Worm (Caenorhabditis elegans): ENCODE measurements around the gene Y53F4B.51.
A peak's percentile ranks its signal among the peaks of the same experiment; 100 is the strongest.

Y53F4B.51 gene

DNA sequence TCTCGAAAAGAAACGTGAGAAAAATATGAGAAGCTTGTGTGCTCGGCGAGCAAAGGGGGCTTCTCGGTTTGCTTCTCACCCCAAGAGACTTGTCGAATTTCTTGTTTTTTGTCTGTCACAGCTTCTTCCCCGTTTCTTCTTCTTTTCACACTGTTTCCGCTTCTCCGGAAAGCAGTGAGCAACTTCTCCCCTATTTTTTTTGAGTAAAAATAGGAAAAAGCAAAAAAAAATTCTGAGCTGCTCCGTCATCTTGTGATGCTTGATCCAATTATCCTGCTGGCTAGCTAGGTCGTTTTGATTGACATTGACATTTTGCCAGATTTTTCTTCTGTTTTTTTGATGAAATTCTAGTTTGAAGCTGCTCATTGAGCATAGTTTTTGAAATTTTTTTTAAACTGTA is at the start of gene Y53F4B.51:
Y53F4B.51 (minus strand) TSS at position 63 of the 400 bp plus-strand sequence.
- no peak for TF ChIP-seq T22C8.4 (GFP tag; IDR thresholded peaks at IDR 0.05)
- TF ChIP-seq ref-1 (GFP tag; conservative IDR thresholded peaks at IDR 0.05) = no peak
- no peak for TF ChIP-seq cog-1 (tag; optimal IDR thresholded peaks at IDR 0.05)
- no peak for TF ChIP-seq ztf-23 (GFP tag; IDR thresholded peaks at IDR 0.05)
- TF ChIP-seq klf-2 (GFP tag; conservative IDR thresholded peaks at IDR 0.05) = no peak
- TF ChIP-seq med-1 (GFP tag; optimal IDR thresholded peaks at IDR 0.05; ENCODE audit: insufficient read depth) = no peak
- no peak for TF ChIP-seq flt-1 (GFP tag; IDR thresholded peaks at IDR 0.05)
- no peak for TF ChIP-seq ztf-29 (GFP tag; IDR thresholded peaks at IDR 0.05)
- no peak for TF ChIP-seq tab-1 (GFP tag; IDR thresholded peaks at IDR 0.05)

- TF ChIP-seq cog-1 (tag; optimal IDR thresholded peaks at IDR 0.05) (no peak), ref-1 (GFP tag; conservative IDR thresholded peaks at IDR 0.05) (no peak), med-1 (GFP tag; optimal IDR thresholded peaks at IDR 0.05; ENCODE audit: insufficient read depth) (no peak), ztf-23 (GFP tag; IDR thresholded peaks at IDR 0.05) (no peak), flt-1 (GFP tag; IDR thresholded peaks at IDR 0.05) (no peak), T22C8.4 (GFP tag; IDR thresholded peaks at IDR 0.05) (no peak), tab-1 (GFP tag; IDR thresholded peaks at IDR 0.05) (0 out of 2 replicates have a peak, but pooled peaks have one; percentile 33)
These were observed 44.0 kb upstream of the Y53F4B.51 start, which contains the start of gene Y53F4B.17 for ce11 chrII:15058282-15058681. Gene Y53F4B.17 (plus strand): TSS chrII:15058656.

DNA sequence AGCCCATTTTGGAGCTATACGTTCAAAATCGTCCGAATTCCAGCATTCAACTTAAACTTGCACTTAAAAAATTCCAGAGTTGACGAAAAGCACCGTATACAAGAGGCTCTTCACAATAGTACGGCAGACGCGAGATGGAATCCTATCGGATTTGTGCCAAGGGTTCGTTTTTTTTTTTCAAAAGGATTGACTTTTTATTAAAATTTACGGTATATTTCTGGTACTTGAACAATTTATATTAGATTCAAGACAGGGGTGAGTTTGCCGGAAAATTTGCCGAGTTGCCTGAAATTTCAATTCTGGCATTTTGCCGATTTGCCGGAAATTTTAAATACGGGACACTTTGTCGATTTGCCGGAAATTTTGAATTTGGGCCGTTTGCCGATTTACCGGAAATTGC is 28.1 kb upstream of the Y53F4B.51 start:
- TF ChIP-seq klf-2 (GFP tag; conservative IDR thresholded peaks at IDR 0.05) (no peak), ztf-23 (GFP tag; IDR thresholded peaks at IDR 0.05) (no peak), T22C8.4 (GFP tag; IDR thresholded peaks at IDR 0.05) (no peak), tab-1 (GFP tag; IDR thresholded peaks at IDR 0.05) (no peak), cog-1 (tag; optimal IDR thresholded peaks at IDR 0.05) (no peak), ref-1 (GFP tag; conservative IDR thresholded peaks at IDR 0.05) (no peak), flt-1 (GFP tag; IDR thresholded peaks at IDR 0.05) (no peak), ztf-29 (GFP tag; IDR thresholded peaks at IDR 0.05) (no peak), med-1 (GFP tag; optimal IDR thresholded peaks at IDR 0.05; ENCODE audit: insufficient read depth) (no peak)

- no peak for TF ChIP-seq flt-1 (GFP tag; IDR thresholded peaks at IDR 0.05)
- no peak for TF ChIP-seq cog-1 (tag; optimal IDR thresholded peaks at IDR 0.05)
- no peak for TF ChIP-seq ztf-23 (GFP tag; IDR thresholded peaks at IDR 0.05)
- no peak for TF ChIP-seq ref-1 (GFP tag; conservative IDR thresholded peaks at IDR 0.05)
- no peak for TF ChIP-seq klf-2 (GFP tag; conservative IDR thresholded peaks at IDR 0.05)
- no peak for TF ChIP-seq ztf-29 (GFP tag; IDR thresholded peaks at IDR 0.05)
- TF ChIP-seq T22C8.4 (GFP tag; IDR thresholded peaks at IDR 0.05) = no peak
- TF ChIP-seq tab-1 (GFP tag; IDR thresholded peaks at IDR 0.05) = no peak
- TF ChIP-seq med-1 (GFP tag; optimal IDR thresholded peaks at IDR 0.05; ENCODE audit: insufficient read depth) = no peak
These were observed 24.9 kb upstream of the Y53F4B.51 start, which contains the start of gene trip-4 for ce11 chrII:15039104-15039503. Gene trip-4 (plus strand): TSS chrII:15039404.

DNA sequence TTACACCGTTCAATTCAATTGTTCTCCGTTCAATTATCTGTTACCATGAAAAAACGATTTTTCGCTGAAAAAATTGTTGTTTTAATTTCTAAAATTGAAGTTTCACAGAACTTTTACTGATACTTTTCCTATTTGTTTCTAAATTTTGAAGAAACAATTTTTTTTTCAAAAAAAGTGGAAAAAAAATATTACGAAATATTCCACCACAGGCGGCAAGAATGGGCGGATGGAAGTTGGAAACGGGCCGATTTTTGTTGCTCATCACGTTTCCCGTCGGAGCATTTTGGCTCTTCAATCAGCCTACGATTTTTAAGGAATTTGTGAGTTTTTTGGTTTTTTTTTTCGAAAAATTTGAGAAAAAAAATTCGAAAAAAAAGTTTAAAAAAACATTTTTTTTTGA is 23.5 kb upstream of the Y53F4B.51 start, which contains the start of gene Y53F4B.14:
Y53F4B.14 (plus strand) TSS at position 210 of the 400 bp plus-strand sequence.
- TF ChIP-seq ztf-29 (GFP tag; IDR thresholded peaks at IDR 0.05) (no peak), klf-2 (GFP tag; conservative IDR thresholded peaks at IDR 0.05) (no peak), tab-1 (GFP tag; IDR thresholded peaks at IDR 0.05) (no peak), cog-1 (tag; optimal IDR thresholded peaks at IDR 0.05) (no peak), ref-1 (GFP tag; conservative IDR thresholded peaks at IDR 0.05) (no peak), ztf-23 (GFP tag; IDR thresholded peaks at IDR 0.05) (no peak), T22C8.4 (GFP tag; IDR thresholded peaks at IDR 0.05) (no peak), flt-1 (GFP tag; IDR thresholded peaks at IDR 0.05) (no peak)

- TF ChIP-seq T22C8.4 (GFP tag; IDR thresholded peaks at IDR 0.05) (no peak), tab-1 (GFP tag; IDR thresholded peaks at IDR 0.05) (no peak), ztf-29 (GFP tag; IDR thresholded peaks at IDR 0.05) (no peak), cog-1 (tag; optimal IDR thresholded peaks at IDR 0.05) (no peak), ztf-23 (GFP tag; IDR thresholded peaks at IDR 0.05) (no peak), ref-1 (GFP tag; conservative IDR thresholded peaks at IDR 0.05) (no peak), med-1 (GFP tag; optimal IDR thresholded peaks at IDR 0.05; ENCODE audit: insufficient read depth) (no peak), klf-2 (GFP tag; conservative IDR thresholded peaks at IDR 0.05) (no peak), flt-1 (GFP tag; IDR thresholded peaks at IDR 0.05) (no peak)
These were observed 12.1 kb upstream of the Y53F4B.51 start for ce11 chrII:15026389-15026788.

DNA sequence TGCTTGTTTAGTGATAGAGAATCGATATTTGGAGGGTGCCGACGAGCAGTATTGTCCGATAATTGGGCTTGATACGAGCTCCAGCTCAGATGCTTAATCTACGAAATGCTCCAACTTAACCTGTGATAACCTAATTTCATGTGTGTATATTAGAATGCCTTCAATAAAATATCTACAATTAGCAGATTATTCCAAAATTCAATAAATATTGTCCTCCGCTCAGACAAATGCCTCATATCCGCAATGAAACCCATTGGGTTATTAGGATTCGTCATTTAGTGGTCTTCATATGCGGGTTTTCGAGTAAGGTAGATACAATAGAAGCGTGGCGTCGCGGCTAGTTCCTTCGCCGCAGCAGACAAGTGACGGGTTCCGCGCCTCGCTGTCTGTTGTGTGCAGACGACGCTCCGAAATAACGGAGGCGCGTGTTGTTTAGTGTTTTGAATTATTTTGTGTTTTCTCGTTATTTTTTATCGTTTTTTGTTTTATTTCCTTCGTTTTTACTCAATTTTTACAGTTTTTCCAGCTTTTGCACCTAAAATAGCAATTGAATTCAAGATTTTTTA is 11.4 kb upstream of the Y53F4B.51 start, which contains the start of gene cmtr-1:
cmtr-1 (plus strand) TSS at position 516 of the 566 bp plus-strand sequence.
- TF ChIP-seq flt-1 (GFP tag; IDR thresholded peaks at IDR 0.05) = peak; percentile 64; the same call in 1 of the 2 replicates
- TF ChIP-seq ztf-29 (GFP tag; IDR thresholded peaks at IDR 0.05) = no peak
- TF ChIP-seq tab-1 (GFP tag; IDR thresholded peaks at IDR 0.05) = no peak
- TF ChIP-seq cog-1 (tag; optimal IDR thresholded peaks at IDR 0.05) = peak; percentile 69
- TF ChIP-seq ztf-23 (GFP tag; IDR thresholded peaks at IDR 0.05) = peak; percentile 70; the same call in 1 of the 2 replicates
- TF ChIP-seq T22C8.4 (GFP tag; IDR thresholded peaks at IDR 0.05) = no peak

DNA sequence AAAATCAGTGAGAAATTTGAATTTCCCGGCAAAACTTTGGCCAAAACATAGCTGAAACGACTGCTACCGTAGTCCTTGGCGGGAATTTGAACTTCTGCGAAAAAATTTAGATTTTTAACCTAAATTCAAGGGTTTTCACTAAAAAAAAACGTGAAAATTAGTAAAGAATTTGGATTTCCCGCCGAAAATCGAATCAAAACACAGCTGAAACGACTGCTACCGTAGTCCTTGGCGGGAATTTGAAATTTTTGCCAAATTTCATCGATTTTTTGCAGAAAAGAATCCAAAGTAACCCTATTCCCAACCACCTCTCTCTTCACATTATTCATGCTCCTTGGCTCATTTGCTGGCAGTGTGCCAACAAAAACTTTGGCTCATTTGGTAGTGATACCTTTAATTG is 10.9 kb upstream of the Y53F4B.51 start:
- TF ChIP-seq cog-1 (tag; optimal IDR thresholded peaks at IDR 0.05) (no peak), ref-1 (GFP tag; conservative IDR thresholded peaks at IDR 0.05) (no peak), ztf-29 (GFP tag; IDR thresholded peaks at IDR 0.05) (no peak), med-1 (GFP tag; optimal IDR thresholded peaks at IDR 0.05; ENCODE audit: insufficient read depth) (no peak), ztf-23 (GFP tag; IDR thresholded peaks at IDR 0.05) (no peak), klf-2 (GFP tag; conservative IDR thresholded peaks at IDR 0.05) (no peak), tab-1 (GFP tag; IDR thresholded peaks at IDR 0.05) (no peak), T22C8.4 (GFP tag; IDR thresholded peaks at IDR 0.05) (no peak), flt-1 (GFP tag; IDR thresholded peaks at IDR 0.05) (no peak)

- TF ChIP-seq ref-1 (GFP tag; conservative IDR thresholded peaks at IDR 0.05) (no peak), ztf-29 (GFP tag; IDR thresholded peaks at IDR 0.05) (no peak), klf-2 (GFP tag; conservative IDR thresholded peaks at IDR 0.05) (no peak), T22C8.4 (GFP tag; IDR thresholded peaks at IDR 0.05) (no peak), tab-1 (GFP tag; IDR thresholded peaks at IDR 0.05) (no peak), flt-1 (GFP tag; IDR thresholded peaks at IDR 0.05) (no peak), cog-1 (tag; optimal IDR thresholded peaks at IDR 0.05) (no peak), med-1 (GFP tag; optimal IDR thresholded peaks at IDR 0.05; ENCODE audit: insufficient read depth) (no peak), ztf-23 (GFP tag; IDR thresholded peaks at IDR 0.05) (no peak)
These were observed 4.7 kb upstream of the Y53F4B.51 start, which contains the start of gene Y53F4B.12 for ce11 chrII:15018923-15019322. Gene Y53F4B.12 (plus strand): TSS chrII:15019223.
